Fruit fly (Drosophila melanogaster) whole organism, pupa: ENCODE measurements around the gene CG3281.

Source experiments
- CG10348 ChIP-seq: fragments of 200-800 bp; sonication (Bioruptor generic); IDR thresholded peaks from 2 replicates; pipeline ENCODE4 v1.3.6; 2022; ENCODE audit warnings: missing biosample characterization, missing genetic modification characterization
- CG12605 ChIP-seq: fragments of 200-800 bp; sonication (Bioruptor generic); IDR thresholded peaks from 2 replicates; pipeline ENCODE4 v1.3.6; 2022; ENCODE audit warnings: missing biosample characterization, missing genetic modification characterization
- CG13204 ChIP-seq: fragments of 200-800 bp; sonication (Bioruptor generic); optimal IDR thresholded peaks from 2 replicates; lab custom pipeline; 2018; ENCODE audit warnings: missing biosample characterization, mild to moderate bottlenecking, missing genetic modification characterization, moderate library complexity
- CG14655 ChIP-seq: fragments of 200-800 bp; sonication (Bioruptor generic); optimal IDR thresholded peaks from 3 replicates; lab custom pipeline; 2017; ENCODE audit warnings: mild to moderate bottlenecking, missing biosample characterization, missing genetic modification reagents, missing genetic modification characterization
- CG15710 ChIP-seq: fragments of 200-800 bp; sonication (Bioruptor generic); optimal IDR thresholded peaks from 2 replicates; lab custom pipeline; 2018; ENCODE audit warnings: missing biosample characterization, mild to moderate bottlenecking, missing genetic modification characterization, moderate library complexity
- CG17806 ChIP-seq: fragments of 200-800 bp; sonication (Bioruptor generic); optimal IDR thresholded peaks from 2 replicates; lab custom pipeline; 2018; ENCODE audit warnings: missing biosample characterization, mild to moderate bottlenecking, missing genetic modification characterization, moderate library complexity
- CG32121 ChIP-seq: fragments of 200-800 bp; sonication (Bioruptor generic); IDR thresholded peaks from 2 replicates; pipeline ENCODE4 v1.3.6; 2022; ENCODE audit warnings: missing biosample characterization, missing genetic modification characterization
- CG34367 ChIP-seq: fragments of 200-800 bp; sonication (Bioruptor generic); optimal IDR thresholded peaks from 2 replicates; lab custom pipeline; 2018; ENCODE audit warnings: missing biosample characterization, mild to moderate bottlenecking, missing genetic modification characterization
- CG4496 ChIP-seq: fragments of 200-800 bp; sonication (Bioruptor generic); IDR thresholded peaks from 3 replicates; pipeline ENCODE4 v1.3.6; 2022; ENCODE audit warnings: missing biosample characterization, missing genetic modification characterization
- CG8159 ChIP-seq: fragments of 200-800 bp; sonication (Bioruptor generic); optimal IDR thresholded peaks from 3 replicates; lab custom pipeline; 2018; ENCODE audit warnings: missing biosample characterization, mild to moderate bottlenecking, missing genetic modification characterization, moderate library complexity
- CG8301 ChIP-seq: fragments of 200-800 bp; sonication (Bioruptor generic); optimal IDR thresholded peaks from 2 replicates; lab custom pipeline; 2018; ENCODE audit warnings: missing biosample characterization, mild to moderate bottlenecking, missing genetic modification characterization
- CG9948 ChIP-seq: fragments of 200-800 bp; sonication (Bioruptor generic); optimal IDR thresholded peaks from 2 replicates; lab custom pipeline; 2018; ENCODE audit warnings: missing biosample characterization, mild to moderate bottlenecking, missing genetic modification characterization, moderate library complexity
- D1 ChIP-seq: fragments of 200-800 bp; sonication (Bioruptor generic); optimal IDR thresholded peaks from 2 replicates; lab custom pipeline; 2018; ENCODE audit warnings: missing biosample characterization, mild to moderate bottlenecking, missing genetic modification characterization, moderate library complexity
- EcR ChIP-seq: fragments of 200-800 bp; sonication (Bioruptor generic); optimal IDR thresholded peaks from 3 replicates; lab custom pipeline; 2019; ENCODE audit warnings: missing biosample characterization, missing genetic modification characterization, mild to moderate bottlenecking, moderate library complexity, missing genetic modification reagents
- Ets98B ChIP-seq: fragments of 200-800 bp; sonication (Bioruptor generic); IDR thresholded peaks from 2 replicates; pipeline ENCODE4 v1.3.6; 2022; ENCODE audit warnings: missing biosample characterization, missing genetic modification characterization
- Pif1A ChIP-seq: fragments of 200-800 bp; sonication (Bioruptor generic); optimal IDR thresholded peaks from 3 replicates; lab custom pipeline; 2016; ENCODE audit warnings: missing biosample characterization, missing genetic modification characterization
- Pif1B ChIP-seq: fragments of 200-800 bp; sonication (Bioruptor generic); optimal IDR thresholded peaks from 3 replicates; lab custom pipeline; 2016; ENCODE audit warnings: missing biosample characterization, missing genetic modification characterization
- Snoo ChIP-seq: fragments of 200-800 bp; sonication (Bioruptor generic); optimal IDR thresholded peaks from 3 replicates; lab custom pipeline; 2017; ENCODE audit warnings: missing biosample characterization, mild to moderate bottlenecking, missing genetic modification characterization, inconsistent platforms
- fd96Ca ChIP-seq: fragments of 200-800 bp; sonication (Bioruptor generic); IDR thresholded peaks from 3 replicates; pipeline ENCODE4 v1.3.6; 2022; ENCODE audit warnings: missing biosample characterization, missing genetic modification characterization
- gl ChIP-seq: fragments of 200-800 bp; sonication (Bioruptor generic); optimal IDR thresholded peaks from 2 replicates; lab custom pipeline; 2018; ENCODE audit warnings: missing biosample characterization, mild to moderate bottlenecking, missing genetic modification characterization
- rn ChIP-seq: fragments of 200-800 bp; sonication (Bioruptor generic); IDR thresholded peaks from 2 replicates; pipeline ENCODE4 v1.3.6; 2022; ENCODE audit warnings: missing biosample characterization, missing genetic modification characterization

Gene CG3281

dm6 chr3R:11962739-11963214 lies at the start of gene CG3281, which contains the start of gene aurA:
Gene CG3281, minus strand, starts transcription at chr3R:11962805.
Gene aurA, plus strand, starts transcription at chr3R:11963124.
- peak; percentile 60 for TF ChIP-seq CG8159
- no peak for TF ChIP-seq CG14655 (GFP tag; lab: Kevin White, UChicago)
- no peak for TF ChIP-seq CG10348 (GFP tag; lab: Robert Waterston, UW)
- no peak for TF ChIP-seq fd96Ca
- TF ChIP-seq CG9948 (tag; lab: Kevin White, UChicago): peak; percentile 44
- no peak for TF ChIP-seq Pif1B (GFP tag; lab: Kevin White, UChicago)
- TF ChIP-seq EcR (GFP tag; lab: Kevin White, UChicago): peak; percentile 67
- peak; percentile 39 for TF ChIP-seq CG8301
- TF ChIP-seq CG13204 (GFP tag; lab: Kevin White, UChicago): no peak
- peak; percentile 7 for TF ChIP-seq CG34367
- no peak; the same call in 1 of the 2 replicates for TF ChIP-seq Ets98B (GFP tag; lab: Robert Waterston, UW)
- TF ChIP-seq Pif1A (GFP tag; lab: Kevin White, UChicago): no peak
- TF ChIP-seq CG15710 (tag; lab: Kevin White, UChicago): peak; percentile 64
- TF ChIP-seq CG12605 (GFP tag; lab: Robert Waterston, UW): no peak
- TF ChIP-seq D1 (tag; lab: Kevin White, UChicago): no peak
- TF ChIP-seq rn: no peak
- no peak for TF ChIP-seq gl
- peak; percentile 61; the same call in 2 of the 3 replicates for TF ChIP-seq CG4496 (GFP tag; lab: Robert Waterston, UW)
- TF ChIP-seq CG32121: peak; percentile 21; the same call in 1 of the 2 replicates
- peak; percentile 44 for TF ChIP-seq CG17806 (tag; lab: Kevin White, UChicago)
- peak; percentile 16 for TF ChIP-seq Snoo (tag; lab: Kevin White, UChicago)

- TF ChIP-seq Pif1A (GFP tag; lab: Kevin White, UChicago): no peak
- peak; percentile 74 for TF ChIP-seq CG15710 (tag; lab: Kevin White, UChicago)
- TF ChIP-seq CG14655 (GFP tag; lab: Kevin White, UChicago): no peak
- TF ChIP-seq CG34367: peak; percentile 54
- TF ChIP-seq CG8159: peak; percentile 82
- peak; percentile 9 for TF ChIP-seq EcR (GFP tag; lab: Kevin White, UChicago)
- no peak for TF ChIP-seq CG13204 (GFP tag; lab: Kevin White, UChicago)
- peak; percentile 57; the same call in 1 of the 2 replicates for TF ChIP-seq rn
- TF ChIP-seq Snoo (tag; lab: Kevin White, UChicago): peak; percentile 67
- peak; percentile 77 for TF ChIP-seq CG9948 (tag; lab: Kevin White, UChicago)
- TF ChIP-seq CG17806 (tag; lab: Kevin White, UChicago): peak; percentile 61
- no peak; the same call in 1 of the 2 replicates for TF ChIP-seq CG32121
- no peak for TF ChIP-seq D1 (tag; lab: Kevin White, UChicago)
- peak; percentile 54; the same call in 1 of the 3 replicates for TF ChIP-seq CG4496 (GFP tag; lab: Robert Waterston, UW)
- TF ChIP-seq CG10348 (GFP tag; lab: Robert Waterston, UW): peak; percentile 46; the same call in 1 of the 2 replicates
Measured at dm6 chr3R:12010202-12010824, 47.7 kb upstream of the CG3281 start, which contains the start of the genes KLHL18 and GCC185. Gene KLHL18, minus strand, starts transcription at chr3R:12010434. Gene GCC185, plus strand, starts transcription at chr3R:12010772.

- TF ChIP-seq CG34367 (no peak), rn (peak; percentile 11; the same call in 1 of the 2 replicates), fd96Ca (0 out of 3 replicates have a peak, but pooled peaks have one; percentile 21)
Measured at dm6 chr3R:12006417-12006816, 43.8 kb upstream of the CG3281 start.

- TF ChIP-seq CG12605 (GFP tag; lab: Robert Waterston, UW) (peak; percentile 26; the same call in 1 of the 2 replicates), EcR (GFP tag; lab: Kevin White, UChicago) (no peak)
- TF ChIP-seq, all 21 proteins: peak for 1
Measured at dm6 chr3R:12005417-12005816, 42.8 kb upstream of the CG3281 start, which contains the start of gene Tk. Gene Tk, minus strand, starts transcription at chr3R:12005473.

dm6 chr3R:11999074-11999473 lies 36.5 kb upstream of the CG3281 start, which contains the start of gene Ect3:
Gene Ect3, plus strand, starts transcription at chr3R:11999278.
- TF ChIP-seq Snoo (tag; lab: Kevin White, UChicago) (no peak), CG12605 (GFP tag; lab: Robert Waterston, UW) (0 out of 2 replicates have a peak, but pooled peaks have one; percentile 26)
- TF ChIP-seq, all 21 proteins: peak for 1

dm6 chr3R:11998130-11998529 lies 35.5 kb upstream of the CG3281 start:
- TF ChIP-seq CG8301 (no peak), Pif1B (GFP tag; lab: Kevin White, UChicago) (no peak)
- TF ChIP-seq, all 21 proteins: peak for 0
